Fruit fly (Drosophila melanogaster): ENCODE results near the gene Nsun5.
A peak's percentile ranks its signal among the peaks of the same experiment; 100 is the strongest.

Gene Nsun5

DNA sequence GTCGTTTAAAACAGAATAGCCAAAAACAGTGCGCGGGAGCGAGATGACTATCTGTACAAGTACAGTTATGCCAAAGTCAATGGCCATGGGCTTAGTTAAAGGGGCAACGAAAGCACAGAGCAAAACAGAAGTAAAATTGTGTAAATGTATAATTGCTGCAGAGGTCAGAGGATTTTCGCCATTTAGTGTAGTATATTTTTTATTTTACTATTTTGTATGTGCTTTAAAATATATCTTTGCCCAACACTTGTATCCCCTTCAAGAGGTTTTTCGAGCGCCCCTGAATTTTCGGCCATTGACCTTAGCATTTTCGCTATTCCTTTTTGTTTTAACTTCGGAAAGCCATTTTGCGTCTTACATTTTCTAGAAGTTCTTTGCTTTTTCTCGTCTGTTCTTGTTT lies 4.1 kb downstream of the Nsun5 start:
- TF ChIP-seq CG14655 (GFP tag; optimal IDR thresholded peaks at IDR 0.05) (no peak), D1 (tag; optimal IDR thresholded peaks at IDR 0.05) (no peak), EcR (GFP tag; optimal IDR thresholded peaks at IDR 0.05) (peak; percentile 55), CG4496 (GFP tag; IDR thresholded peaks at IDR 0.05) (no peak)

DNA sequence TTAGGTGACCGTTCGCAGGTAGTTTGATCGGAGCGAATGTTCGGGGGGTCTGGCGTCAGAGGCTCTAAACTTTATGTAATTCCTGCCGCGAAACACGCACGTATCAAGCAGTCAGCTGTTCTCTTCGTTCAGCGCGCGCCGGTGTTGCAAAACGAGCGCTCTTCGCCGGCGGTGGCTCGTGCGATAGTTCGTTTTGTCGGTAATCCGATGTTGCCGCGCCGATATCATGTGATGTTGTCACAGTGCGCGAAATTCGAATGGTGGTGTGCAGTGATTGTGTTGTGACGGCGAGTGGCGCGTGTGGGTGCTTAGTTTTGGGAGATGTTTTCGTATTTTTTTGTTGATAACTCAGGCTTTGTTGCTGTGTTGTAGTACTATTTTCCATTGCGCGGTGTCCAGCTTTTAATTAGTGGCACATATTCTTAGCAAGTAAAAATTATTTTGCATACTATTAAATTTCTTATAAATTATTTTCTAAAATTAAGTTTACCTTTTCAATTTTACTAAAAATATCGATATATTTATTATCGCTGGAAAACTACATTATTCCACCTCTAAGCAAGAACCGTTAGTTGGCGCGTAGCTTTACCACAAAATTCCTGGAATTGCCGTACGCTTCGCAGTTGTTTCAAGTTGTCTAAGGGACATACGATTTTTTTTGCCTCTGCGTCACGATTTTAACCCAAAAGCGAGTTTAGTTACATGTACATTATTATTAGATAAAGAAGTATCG lies 5.3 kb downstream of the Nsun5 start, which contains the start of gene nanos:
nanos (plus strand) TSS at position 569 of the 733 bp plus-strand sequence.
- TF ChIP-seq fd96Ca (GFP tag; IDR thresholded peaks at IDR 0.05) (peak; percentile 66; the same call in 1 of the 3 replicates), Pif1A (GFP tag; optimal IDR thresholded peaks at IDR 0.05) (no peak), CG14655 (GFP tag; optimal IDR thresholded peaks at IDR 0.05) (no peak), CG13204 (GFP tag; optimal IDR thresholded peaks at IDR 0.05) (no peak), gl (tag; optimal IDR thresholded peaks at IDR 0.05) (no peak), CG9948 (tag; optimal IDR thresholded peaks at IDR 0.05) (no peak), CG15710 (tag; optimal IDR thresholded peaks at IDR 0.05) (peak; percentile 32), CG4496 (GFP tag; IDR thresholded peaks at IDR 0.05) (peak; percentile 79; the same call in 2 of the 3 replicates), D1 (tag; optimal IDR thresholded peaks at IDR 0.05) (no peak), CG10348 (GFP tag; IDR thresholded peaks at IDR 0.05) (no peak), CG8159 (tag; optimal IDR thresholded peaks at IDR 0.05) (peak; percentile 16), CG17806 (tag; optimal IDR thresholded peaks at IDR 0.05) (no peak), EcR (GFP tag; optimal IDR thresholded peaks at IDR 0.05) (no peak), Pif1B (GFP tag; optimal IDR thresholded peaks at IDR 0.05) (no peak), CG8301 (tag; optimal IDR thresholded peaks at IDR 0.05) (no peak), Ets98B (GFP tag; IDR thresholded peaks at IDR 0.05) (peak; percentile 50; the same call in 1 of the 2 replicates), Snoo (tag; optimal IDR thresholded peaks at IDR 0.05) (peak; percentile 25), CG32121 (GFP tag; IDR thresholded peaks at IDR 0.05) (peak; percentile 66; the same call in 1 of the 2 replicates), CG34367 (tag; optimal IDR thresholded peaks at IDR 0.05) (no peak), CG12605 (GFP tag; IDR thresholded peaks at IDR 0.05) (no peak), rn (GFP tag; IDR thresholded peaks at IDR 0.05) (peak; percentile 61)

DNA sequence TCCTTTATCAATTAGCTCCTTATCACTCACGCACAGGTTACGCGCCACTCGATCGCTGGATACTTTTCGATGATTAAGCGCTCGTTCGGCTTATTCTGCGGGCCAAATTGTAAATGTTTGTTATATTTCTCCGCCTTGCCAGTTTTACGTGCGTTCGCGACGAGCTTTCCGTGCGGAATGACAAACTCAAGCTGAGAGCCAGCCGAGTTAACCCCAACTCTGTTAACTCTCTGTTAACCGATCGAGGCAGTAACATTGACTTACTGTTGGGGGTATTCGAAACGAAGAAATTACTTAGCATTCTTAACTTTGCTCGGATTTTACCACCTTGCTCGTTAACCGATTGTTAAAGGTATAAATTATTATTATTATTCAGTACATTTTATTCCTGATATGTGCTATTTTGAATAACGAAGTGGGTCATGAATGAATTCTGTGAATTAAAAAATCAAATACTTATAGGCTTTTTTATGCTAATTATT lies 8.6 kb downstream of the Nsun5 start, which contains the start of gene CG5835:
CG5835 (minus strand) TSS at position 185 of the 482 bp plus-strand sequence.
- TF ChIP-seq CG9948 (tag; optimal IDR thresholded peaks at IDR 0.05) (no peak), CG17806 (tag; optimal IDR thresholded peaks at IDR 0.05) (no peak), CG10348 (GFP tag; IDR thresholded peaks at IDR 0.05) (no peak), CG15710 (tag; optimal IDR thresholded peaks at IDR 0.05) (peak; percentile 21), gl (tag; optimal IDR thresholded peaks at IDR 0.05) (no peak), D1 (tag; optimal IDR thresholded peaks at IDR 0.05) (no peak), Snoo (tag; optimal IDR thresholded peaks at IDR 0.05) (no peak), Pif1A (GFP tag; optimal IDR thresholded peaks at IDR 0.05) (peak; percentile 8), Ets98B (GFP tag; IDR thresholded peaks at IDR 0.05) (peak; percentile 37; the same call in 1 of the 2 replicates), EcR (GFP tag; optimal IDR thresholded peaks at IDR 0.05) (no peak), CG13204 (GFP tag; optimal IDR thresholded peaks at IDR 0.05) (no peak), Pif1B (GFP tag; optimal IDR thresholded peaks at IDR 0.05) (no peak), rn (GFP tag; IDR thresholded peaks at IDR 0.05) (no peak), CG12605 (GFP tag; IDR thresholded peaks at IDR 0.05) (peak; percentile 50; the same call in 1 of the 2 replicates), CG8159 (tag; optimal IDR thresholded peaks at IDR 0.05) (no peak), fd96Ca (GFP tag; IDR thresholded peaks at IDR 0.05) (no peak), CG32121 (GFP tag; IDR thresholded peaks at IDR 0.05) (0 out of 2 replicates have a peak, but pooled peaks have one; percentile 10), CG4496 (GFP tag; IDR thresholded peaks at IDR 0.05) (peak; percentile 60; the same call in 1 of the 3 replicates), CG14655 (GFP tag; optimal IDR thresholded peaks at IDR 0.05) (no peak)

DNA sequence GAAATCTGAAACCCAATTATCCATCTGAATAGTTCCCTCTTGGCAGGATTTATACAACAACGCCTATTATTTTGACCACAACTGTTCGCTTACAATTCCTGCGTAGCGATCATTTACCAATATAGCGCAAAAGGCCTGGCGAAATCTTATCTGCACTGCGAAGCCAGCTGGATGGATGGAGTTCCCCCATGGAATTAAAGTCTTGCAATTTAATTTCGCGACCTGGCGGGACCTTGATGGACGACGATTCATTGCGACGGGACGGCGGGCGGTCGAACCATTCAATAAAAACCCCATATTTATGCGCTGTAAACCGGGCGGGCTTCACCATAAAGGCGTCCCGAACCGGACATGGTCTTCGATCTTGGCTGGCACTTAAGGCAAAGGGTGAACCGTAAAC lies 9.3 kb downstream of the Nsun5 start:
- TF ChIP-seq CG13204 (GFP tag; optimal IDR thresholded peaks at IDR 0.05) (no peak), CG8159 (tag; optimal IDR thresholded peaks at IDR 0.05) (peak; percentile 20), Pif1B (GFP tag; optimal IDR thresholded peaks at IDR 0.05) (no peak), CG4496 (GFP tag; IDR thresholded peaks at IDR 0.05) (peak; percentile 36; the same call in 1 of the 3 replicates), D1 (tag; optimal IDR thresholded peaks at IDR 0.05) (peak; percentile 44), CG17806 (tag; optimal IDR thresholded peaks at IDR 0.05) (no peak), Pif1A (GFP tag; optimal IDR thresholded peaks at IDR 0.05) (peak; percentile 17), CG9948 (tag; optimal IDR thresholded peaks at IDR 0.05) (peak; percentile 32), gl (tag; optimal IDR thresholded peaks at IDR 0.05) (no peak), CG32121 (GFP tag; IDR thresholded peaks at IDR 0.05) (no peak), Snoo (tag; optimal IDR thresholded peaks at IDR 0.05) (no peak), Ets98B (GFP tag; IDR thresholded peaks at IDR 0.05) (no peak), CG10348 (GFP tag; IDR thresholded peaks at IDR 0.05) (no peak), CG34367 (tag; optimal IDR thresholded peaks at IDR 0.05) (no peak), EcR (GFP tag; optimal IDR thresholded peaks at IDR 0.05) (no peak), CG12605 (GFP tag; IDR thresholded peaks at IDR 0.05) (no peak), CG15710 (tag; optimal IDR thresholded peaks at IDR 0.05) (peak; percentile 21), fd96Ca (GFP tag; IDR thresholded peaks at IDR 0.05) (no peak), CG8301 (tag; optimal IDR thresholded peaks at IDR 0.05) (peak; percentile 28), CG14655 (GFP tag; optimal IDR thresholded peaks at IDR 0.05) (no peak), rn (GFP tag; IDR thresholded peaks at IDR 0.05) (no peak)
